Worm (Caenorhabditis elegans) whole organism, L3 larva: ENCODE measurements around the gene cutl-16.

Source experiments
- R02D3.7 ChIP-seq: fragments of 150-350 bp; optimal IDR thresholded peaks from 2 replicates; lab custom pipeline; 2014; ENCODE audit warnings: missing biosample characterization, missing genetic modification characterization
- ZK546.5 ChIP-seq: sonication (generic microtip); optimal IDR thresholded peaks from 2 replicates; lab custom pipeline; 2017; ENCODE audit warnings: missing biosample characterization, missing genetic modification characterization
- ama-1 ChIP-seq: fragments of 150-350 bp; optimal IDR thresholded peaks from 2 replicates; lab custom pipeline; 2018
- ceh-28 ChIP-seq: fragments of 150-350 bp; optimal IDR thresholded peaks from 2 replicates; lab custom pipeline; 2014; ENCODE audit warnings: missing biosample characterization, missing genetic modification reagents, missing genetic modification characterization
- ceh-9 ChIP-seq: sonication (generic microtip); optimal IDR thresholded peaks from 2 replicates; lab custom pipeline; 2018; ENCODE audit warnings: missing biosample characterization, missing genetic modification characterization
- daf-12 ChIP-seq: fragments of 150-350 bp; optimal IDR thresholded peaks from 2 replicates; lab custom pipeline; 2014; ENCODE audit warnings: missing biosample characterization, missing genetic modification reagents, missing genetic modification characterization
- egl-27 ChIP-seq: sonication (generic microtip); optimal IDR thresholded peaks from 4 replicates; lab custom pipeline; 2017; ENCODE audit warnings: missing biosample characterization, missing genetic modification reagents, missing genetic modification characterization
- egl-5 ChIP-seq: fragments of 150-350 bp; optimal IDR thresholded peaks from 2 replicates; lab custom pipeline; 2017; ENCODE audit warnings: missing biosample characterization, missing genetic modification reagents, missing genetic modification characterization, inconsistent platforms
- elt-2 ChIP-seq: sonication (generic microtip); optimal IDR thresholded peaks from 2 replicates; lab custom pipeline; 2016; ENCODE audit warnings: missing genetic modification reagents, mild to moderate bottlenecking, missing genetic modification characterization, missing compliant biosample characterization
- eor-1 ChIP-seq, 2 experiments: fragments of 150-350 bp; optimal IDR thresholded peaks; 2 replicates each; lab custom pipeline; 2014 to 2018; ENCODE audit warnings: missing biosample characterization in 2 of 2, missing genetic modification characterization in 2 of 2
- fkh-10 ChIP-seq: sonication (generic microtip); optimal IDR thresholded peaks from 2 replicates; lab custom pipeline; 2017; ENCODE audit warnings: missing biosample characterization, missing genetic modification reagents, missing genetic modification characterization
- fos-1 ChIP-seq: fragments of 150-350 bp; optimal IDR thresholded peaks from 2 replicates; lab custom pipeline; 2014; ENCODE audit warnings: missing biosample characterization, missing genetic modification characterization
- hmg-11 ChIP-seq: sonication (generic microtip); optimal IDR thresholded peaks from 2 replicates; lab custom pipeline; 2016; ENCODE audit warnings: missing genetic modification characterization, missing compliant biosample characterization
- lin-39 ChIP-seq: fragments of 150-350 bp; optimal IDR thresholded peaks from 2 replicates; lab custom pipeline; 2018; ENCODE audit warnings: missing biosample characterization, missing genetic modification reagents, missing genetic modification characterization
- lsy-12 ChIP-seq: sonication (generic microtip); optimal IDR thresholded peaks from 2 replicates; lab custom pipeline; 2016; ENCODE audit warnings: mild to moderate bottlenecking, missing genetic modification characterization, missing compliant biosample characterization
- mdl-1 ChIP-seq: fragments of 150-350 bp; optimal IDR thresholded peaks from 2 replicates; lab custom pipeline; 2014; ENCODE audit warnings: missing biosample characterization, missing genetic modification characterization
- mml-1 ChIP-seq: fragments of 150-350 bp; sonication (generic microtip); optimal IDR thresholded peaks from 3 replicates; lab custom pipeline; 2014; ENCODE audit warnings: missing biosample characterization, missing genetic modification characterization
- nfya-1 ChIP-seq: sonication (generic microtip); optimal IDR thresholded peaks from 2 replicates; lab custom pipeline; 2017; ENCODE audit warnings: missing genetic modification characterization, mild to moderate bottlenecking, missing compliant biosample characterization, antibody characterized with exemption, moderate library complexity; ENCODE audit not compliant: insufficient read depth
- nhr-12 ChIP-seq: fragments of 150-350 bp; optimal IDR thresholded peaks from 2 replicates; lab custom pipeline; 2014; ENCODE audit warnings: missing biosample characterization, missing genetic modification characterization
- nhr-23 ChIP-seq: fragments of 150-350 bp; optimal IDR thresholded peaks from 2 replicates; lab custom pipeline; 2014; ENCODE audit warnings: missing biosample characterization, missing genetic modification reagents, missing genetic modification characterization
- nhr-237 ChIP-seq: fragments of 150-350 bp; optimal IDR thresholded peaks from 2 replicates; lab custom pipeline; 2014; ENCODE audit warnings: missing biosample characterization, missing genetic modification characterization
- nhr-25 ChIP-seq: sonication (generic microtip); optimal IDR thresholded peaks from 2 replicates; lab custom pipeline; 2017; ENCODE audit warnings: missing biosample characterization, missing genetic modification characterization
- nhr-28 ChIP-seq: fragments of 150-350 bp; optimal IDR thresholded peaks from 2 replicates; lab custom pipeline; 2014; ENCODE audit warnings: missing biosample characterization, missing genetic modification characterization
- nhr-43 ChIP-seq: sonication (generic microtip); optimal IDR thresholded peaks from 2 replicates; lab custom pipeline; 2016; ENCODE audit warnings: mild to moderate bottlenecking, missing genetic modification characterization, missing compliant biosample characterization; ENCODE audit not compliant: poor library complexity, severe bottlenecking
- pha-4 ChIP-seq: fragments of 150-350 bp; optimal IDR thresholded peaks from 2 replicates; lab custom pipeline; 2014; ENCODE audit warnings: missing biosample characterization, missing genetic modification reagents, missing genetic modification characterization
- pqm-1 ChIP-seq: fragments of 150-350 bp; optimal IDR thresholded peaks from 2 replicates; lab custom pipeline; 2017; ENCODE audit warnings: missing biosample characterization, missing genetic modification characterization, inconsistent platforms
- sea-2 ChIP-seq: fragments of 150-350 bp; sonication (generic microtip); optimal IDR thresholded peaks from 4 replicates; lab custom pipeline; 2014; ENCODE audit warnings: missing biosample characterization, missing genetic modification reagents, missing genetic modification characterization
- tbx-2 ChIP-seq: sonication (generic microtip); optimal IDR thresholded peaks from 2 replicates; lab custom pipeline; 2016; ENCODE audit warnings: mild to moderate bottlenecking, missing genetic modification characterization, missing compliant biosample characterization
- unc-39 ChIP-seq: sonication (generic microtip); optimal IDR thresholded peaks from 4 replicates; lab custom pipeline; 2017; ENCODE audit warnings: missing biosample characterization, missing genetic modification characterization
- unc-62 ChIP-seq: fragments of 150-350 bp; sonication (generic microtip); optimal IDR thresholded peaks from 4 replicates; lab custom pipeline; 2014; ENCODE audit warnings: missing biosample characterization, missing genetic modification reagents, missing genetic modification characterization
- zag-1 ChIP-seq: fragments of 150-350 bp; optimal IDR thresholded peaks from 2 replicates; lab custom pipeline; 2014; ENCODE audit warnings: missing biosample characterization, missing genetic modification characterization
- ztf-4 ChIP-seq: fragments of 150-350 bp; optimal IDR thresholded peaks from 2 replicates; lab custom pipeline; 2014; ENCODE audit warnings: missing biosample characterization, missing genetic modification characterization

Gene cutl-16

ce11 chrII:6441128-6441527, at the start of gene cutl-16:
cutl-16 (plus strand) TSS chrII:6441428.
- TF ChIP-seq R02D3.7 (tag; lab: Kevin White, UChicago) (no peak), unc-62 (GFP tag; lab: Kevin White, UChicago) (no peak), nfya-1 (tag; lab: Kevin White, UChicago) (no peak), nhr-23 (tag; lab: Kevin White, UChicago) (no peak), lsy-12 (tag; lab: Kevin White, UChicago) (no peak), tbx-2 (no peak)
- TF ChIP-seq, all 47 proteins: peak for 0

- TF ChIP-seq ama-1 (no peak), lin-39 (peak; percentile 50), daf-12 (tag; lab: Kevin White, UChicago) (no peak)
Measured at ce11 chrII:6394037-6394436, 47.2 kb upstream of the cutl-16 start.

ce11 chrII:6398406-6398805, 42.8 kb upstream of the cutl-16 start, which contains the start of gene zig-10:
zig-10 (plus strand) TSS chrII:6398706.
- TF ChIP-seq hmg-11 (tag; lab: Kevin White, UChicago) (no peak), lin-39 (no peak), mml-1 (tag; lab: Kevin White, UChicago) (no peak), nhr-12 (tag; lab: Kevin White, UChicago) (no peak), unc-39 (tag; lab: Kevin White, UChicago) (no peak), ceh-28 (tag; lab: Kevin White, UChicago) (no peak), ztf-4 (tag; lab: Kevin White, UChicago) (no peak), egl-5 (tag; lab: Kevin White, UChicago) (no peak), nhr-237 (tag; lab: Kevin White, UChicago) (no peak), ZK546.5 (tag; lab: Kevin White, UChicago) (no peak), sea-2 (no peak), nhr-43 (no peak), eor-1 (tag; optimal IDR thresholded peaks at IDR 0.05; lab: Kevin White, UChicago) (no peak), R02D3.7 (tag; lab: Kevin White, UChicago) (no peak), pha-4 (tag; lab: Kevin White, UChicago) (no peak), egl-27 (tag; lab: Kevin White, UChicago) (no peak), zag-1 (no peak)

- TF ChIP-seq ceh-9 (no peak), zag-1 (no peak), fkh-10 (GFP tag; lab: Kevin White, UChicago) (no peak), fos-1 (tag; lab: Kevin White, UChicago) (no peak)
Measured at ce11 chrII:6401649-6402048, 39.6 kb upstream of the cutl-16 start, which contains the start of gene btb-2. btb-2 (plus strand) TSS chrII:6401949.

ce11 chrII:6403233-6403632, 38.0 kb upstream of the cutl-16 start, which contains the start of gene T25D10.1:
T25D10.1 (plus strand) TSS chrII:6403401.
- TF ChIP-seq pha-4 (tag; lab: Kevin White, UChicago) (peak; percentile 61), elt-2 (tag; lab: Kevin White, UChicago) (peak; percentile 46), egl-27 (tag; lab: Kevin White, UChicago) (no peak)
- TF ChIP-seq, all 47 proteins: peak for 2

- TF ChIP-seq lsy-12 (tag; lab: Kevin White, UChicago) (no peak), ceh-28 (tag; lab: Kevin White, UChicago) (no peak), pqm-1 (tag; lab: Kevin White, UChicago) (no peak), tbx-2 (no peak), nhr-28 (no peak), mml-1 (tag; lab: Kevin White, UChicago) (no peak), nhr-25 (no peak), nhr-23 (tag; lab: Kevin White, UChicago) (no peak), nhr-12 (tag; lab: Kevin White, UChicago) (no peak), mdl-1 (tag; lab: Kevin White, UChicago) (no peak), nhr-237 (tag; lab: Kevin White, UChicago) (no peak)
Measured at ce11 chrII:6407279-6407678, 33.9 kb upstream of the cutl-16 start, which contains the start of gene spp-11. spp-11 (minus strand) TSS chrII:6407379.
